Worm (Caenorhabditis elegans) whole organism, early embryonic: ENCODE results near the gene unc-52.

Experiments
- B0310.2 ChIP-seq: sonication (generic microtip); optimal IDR thresholded peaks from 2 replicates; lab custom pipeline; 2016; ENCODE audit warnings: mild to moderate bottlenecking, missing genetic modification characterization, missing compliant biosample characterization
- F13C5.2 ChIP-seq: sonication (generic microtip); optimal IDR thresholded peaks from 2 replicates; lab custom pipeline; 2017; ENCODE audit warnings: mild to moderate bottlenecking, missing genetic modification characterization, inconsistent platforms, missing compliant biosample characterization
- aly-1 ChIP-seq: sonication (generic microtip); optimal IDR thresholded peaks from 2 replicates; lab custom pipeline; 2016; ENCODE audit warnings: missing genetic modification characterization, missing compliant biosample characterization
- ama-1 ChIP-seq: fragments of 150-350 bp; optimal IDR thresholded peaks from 2 replicates; lab custom pipeline; 2014
- ceh-13 ChIP-seq: fragments of 200-800 bp; sonication (Bioruptor generic); optimal IDR thresholded peaks from 2 replicates; lab custom pipeline; 2018; ENCODE audit warnings: mild to moderate bottlenecking, missing genetic modification characterization, missing compliant biosample characterization
- ceh-36 ChIP-seq: sonication (generic microtip); optimal IDR thresholded peaks from 2 replicates; lab custom pipeline; 2016; ENCODE audit warnings: missing genetic modification characterization, inconsistent platforms, missing compliant biosample characterization
- ets-7 ChIP-seq: sonication (generic microtip); optimal IDR thresholded peaks from 2 replicates; lab custom pipeline; 2016; ENCODE audit warnings: missing genotype, missing genetic modification characterization, missing compliant biosample characterization
- flt-1 ChIP-seq: fragments of 200-800 bp; sonication (Bioruptor generic); IDR thresholded peaks from 2 replicates; pipeline ENCODE4 v1.3.6; 2022; ENCODE audit warnings: missing genetic modification characterization, missing compliant biosample characterization
- hmbx-1 ChIP-seq: sonication (generic microtip); optimal IDR thresholded peaks from 2 replicates; lab custom pipeline; 2016; ENCODE audit warnings: mild to moderate bottlenecking, missing genetic modification characterization, missing compliant biosample characterization
- hmg-4 ChIP-seq: fragments of 200-800 bp; sonication (Bioruptor generic); optimal IDR thresholded peaks from 2 replicates; lab custom pipeline; 2018; ENCODE audit warnings: mild to moderate bottlenecking, missing genetic modification characterization, missing compliant biosample characterization
- hnd-1 ChIP-seq: sonication (generic microtip); optimal IDR thresholded peaks from 2 replicates; lab custom pipeline; 2016; ENCODE audit warnings: missing genetic modification characterization, missing compliant biosample characterization
- pes-1 ChIP-seq: fragments of 200-800 bp; sonication (Bioruptor generic); IDR thresholded peaks from 2 replicates; pipeline ENCODE4 v1.3.6; 2022; ENCODE audit warnings: missing genetic modification reagents, missing genetic modification characterization, missing compliant biosample characterization
- scrt-1 ChIP-seq: fragments of 200-800 bp; sonication (Bioruptor generic); IDR thresholded peaks from 2 replicates; pipeline ENCODE4 v1.3.6; 2022; ENCODE audit warnings: missing genetic modification characterization, missing compliant biosample characterization
- sea-1 ChIP-seq: fragments of 200-800 bp; sonication (Bioruptor generic); conservative IDR thresholded peaks from 2 replicates; pipeline ENCODE4 v1.3.6; 2022; ENCODE audit warnings: missing genetic modification characterization, missing compliant biosample characterization
- tbx-11 ChIP-seq: fragments of 200-800 bp; sonication (Bioruptor generic); IDR thresholded peaks from 2 replicates; pipeline ENCODE4 v1.3.6; 2022; ENCODE audit warnings: missing genetic modification characterization, missing compliant biosample characterization
- tbx-37 ChIP-seq: fragments of 200-800 bp; sonication (Bioruptor generic); conservative IDR thresholded peaks from 2 replicates; pipeline ENCODE4 v1.3.6; 2022; ENCODE audit warnings: missing genetic modification reagents, missing genetic modification characterization, missing compliant biosample characterization
- tra-4 ChIP-seq: sonication (generic microtip); optimal IDR thresholded peaks from 2 replicates; lab custom pipeline; 2017; ENCODE audit warnings: missing genetic modification characterization, missing compliant biosample characterization

The unc-52 gene

ce11 chrII:14645290-14645689 is 39.0 kb downstream of the unc-52 start:
- TF ChIP-seq F13C5.2 (tag; lab: Kevin White, UChicago) (peak; percentile 3), ceh-36 (tag; lab: Kevin White, UChicago) (no peak), B0310.2 (tag; lab: Kevin White, UChicago) (no peak), tra-4 (tag; lab: Kevin White, UChicago) (no peak)

ce11 chrII:14644465-14644864 is 39.8 kb downstream of the unc-52 start:
- TF ChIP-seq ets-7 (tag; lab: Kevin White, UChicago) (no peak), hnd-1 (tag; lab: Kevin White, UChicago) (no peak), pes-1 (GFP tag; lab: Robert Waterston, UW) (no peak), scrt-1 (no peak), ceh-13 (no peak), ama-1 (no peak), flt-1 (no peak), tra-4 (tag; lab: Kevin White, UChicago) (no peak)

- TF ChIP-seq ets-7 (tag; lab: Kevin White, UChicago) (no peak), ceh-36 (tag; lab: Kevin White, UChicago) (no peak), sea-1 (GFP tag; lab: Robert Waterston, UW) (no peak), aly-1 (tag; lab: Kevin White, UChicago) (no peak), scrt-1 (no peak)
Measured at ce11 chrII:14643983-14644382, 40.3 kb downstream of the unc-52 start, which contains the start of gene atgp-2. Gene atgp-2 (minus strand): TSS chrII:14644083.

DNA sequence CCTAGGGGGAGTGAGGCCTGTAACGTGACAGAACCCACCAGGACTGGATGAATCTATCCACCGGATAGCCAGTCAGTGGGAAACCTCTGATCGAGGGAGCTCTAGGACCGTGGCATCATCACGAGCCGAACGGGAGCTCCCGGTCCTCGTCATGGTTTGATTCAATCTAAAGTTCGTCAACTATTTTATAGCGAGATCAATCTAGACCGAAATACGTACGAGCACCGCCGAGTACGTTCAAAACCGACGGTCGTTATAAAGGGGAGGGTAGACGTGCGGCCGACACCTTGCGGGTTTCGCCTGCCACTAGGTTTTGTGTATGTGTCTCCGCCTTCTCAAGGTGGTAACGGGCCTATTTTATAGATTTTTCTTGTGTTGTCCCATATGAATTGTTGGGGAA is 42.9 kb downstream of the unc-52 start:
- peak; percentile 70 for TF ChIP-seq pes-1 (GFP tag; lab: Robert Waterston, UW)
- TF ChIP-seq hmg-4 (GFP tag; lab: Kevin White, UChicago) = peak; percentile 29
- TF ChIP-seq flt-1 = peak; percentile 39; the same call in 1 of the 2 replicates

DNA sequence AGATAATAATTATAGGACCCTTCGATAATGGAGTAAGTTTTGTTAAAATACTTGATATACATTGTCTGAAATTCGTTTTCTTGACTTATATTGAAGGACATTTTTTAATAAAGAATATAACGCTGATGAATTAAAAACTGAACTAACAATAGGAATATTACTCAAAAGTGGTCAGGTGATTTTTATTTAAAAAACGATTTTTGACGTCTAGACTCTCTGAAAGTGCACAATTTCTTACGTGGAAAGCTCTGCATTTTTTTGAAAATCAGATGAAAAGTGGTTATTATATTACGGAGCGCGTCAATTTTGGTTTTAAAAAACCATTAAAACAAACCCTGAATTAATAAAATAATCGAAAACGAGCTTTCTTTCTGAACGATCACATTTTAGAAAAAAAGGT is 47.5 kb downstream of the unc-52 start, which contains the start of gene sre-13:
Gene sre-13, minus strand, starts transcription at position 101 of the 400 bp plus-strand sequence.
- TF ChIP-seq tbx-11 (GFP tag; lab: Robert Waterston, UW) (no peak), tbx-37 (GFP tag; lab: Robert Waterston, UW) (no peak), ets-7 (tag; lab: Kevin White, UChicago) (no peak), ama-1 (no peak), hmg-4 (GFP tag; lab: Kevin White, UChicago) (no peak), tra-4 (tag; lab: Kevin White, UChicago) (no peak), sea-1 (GFP tag; lab: Robert Waterston, UW) (no peak), hnd-1 (tag; lab: Kevin White, UChicago) (no peak), ceh-13 (no peak), ceh-36 (tag; lab: Kevin White, UChicago) (no peak), F13C5.2 (tag; lab: Kevin White, UChicago) (no peak), pes-1 (GFP tag; lab: Robert Waterston, UW) (no peak), scrt-1 (no peak), hmbx-1 (no peak), B0310.2 (tag; lab: Kevin White, UChicago) (no peak), flt-1 (no peak), aly-1 (tag; lab: Kevin White, UChicago) (no peak)

ce11 chrII:14635895-14636294 is 48.4 kb downstream of the unc-52 start:
- TF ChIP-seq tbx-11 (GFP tag; lab: Robert Waterston, UW) (peak; percentile 55; the same call in 1 of the 2 replicates), pes-1 (GFP tag; lab: Robert Waterston, UW) (peak; percentile 71), scrt-1 (peak; percentile 65; the same call in 1 of the 2 replicates), hmg-4 (GFP tag; lab: Kevin White, UChicago) (peak; percentile 12)

DNA sequence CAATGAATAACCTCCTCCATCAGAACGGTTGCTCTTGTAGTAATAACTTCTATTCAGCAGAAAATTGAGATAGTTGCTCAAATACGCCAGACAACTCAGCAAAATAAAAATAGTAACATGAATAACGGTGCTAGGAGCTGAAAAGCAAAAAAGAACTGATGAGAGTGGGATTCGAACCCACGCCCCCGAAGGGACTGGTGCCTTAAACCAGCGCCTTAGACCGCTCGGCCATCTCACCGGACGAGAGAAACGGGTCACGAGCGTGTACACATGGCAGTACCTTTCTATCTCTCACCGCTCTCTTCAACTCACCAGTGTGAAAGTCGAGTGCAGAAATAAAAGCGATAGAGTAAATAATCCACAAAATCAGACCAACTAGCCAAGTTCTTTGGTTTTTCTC is 49.1 kb downstream of the unc-52 start:
- TF ChIP-seq scrt-1 (peak; percentile 87), B0310.2 (tag; lab: Kevin White, UChicago) (peak; percentile 34), pes-1 (GFP tag; lab: Robert Waterston, UW) (peak; percentile 88), hmbx-1 (peak; percentile 28), tbx-11 (GFP tag; lab: Robert Waterston, UW) (peak; percentile 78), tra-4 (tag; lab: Kevin White, UChicago) (peak; percentile 6), ceh-36 (tag; lab: Kevin White, UChicago) (peak; percentile 51), hmg-4 (GFP tag; lab: Kevin White, UChicago) (peak; percentile 47), ets-7 (tag; lab: Kevin White, UChicago) (no peak), flt-1 (peak; percentile 74), aly-1 (tag; lab: Kevin White, UChicago) (peak; percentile 24), F13C5.2 (tag; lab: Kevin White, UChicago) (peak; percentile 39), sea-1 (GFP tag; lab: Robert Waterston, UW) (peak; percentile 82), ceh-13 (no peak), hnd-1 (tag; lab: Kevin White, UChicago) (peak; percentile 21), ama-1 (no peak), tbx-37 (GFP tag; lab: Robert Waterston, UW) (peak; percentile 85)

DNA sequence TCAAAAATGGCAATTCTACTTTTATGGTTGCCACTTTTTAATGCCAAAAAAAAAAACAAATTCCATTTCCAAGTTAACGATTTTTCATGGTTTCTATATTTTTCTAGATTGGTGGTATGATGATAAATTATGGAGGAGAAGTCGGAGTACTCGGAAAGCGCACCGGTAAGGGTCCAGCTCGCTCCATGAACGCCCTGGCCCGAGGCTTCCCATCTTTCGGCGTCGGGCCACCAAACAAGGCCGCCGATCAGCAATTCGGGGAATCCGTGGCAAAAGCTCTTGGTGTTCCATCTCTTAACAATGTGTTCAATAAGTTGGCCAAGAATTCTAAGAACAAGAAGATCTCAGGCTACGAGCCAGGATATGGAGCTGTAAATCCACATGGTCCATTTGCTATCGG is 50.2 kb downstream of the unc-52 start:
- TF ChIP-seq pes-1 (GFP tag; lab: Robert Waterston, UW) (no peak), ets-7 (tag; lab: Kevin White, UChicago) (no peak), ama-1 (no peak), tbx-11 (GFP tag; lab: Robert Waterston, UW) (no peak), tra-4 (tag; lab: Kevin White, UChicago) (no peak), hmbx-1 (no peak), aly-1 (tag; lab: Kevin White, UChicago) (no peak)
